Fruit fly (Drosophila melanogaster) whole organism, wandering third instar larva: Measurements from ENCODE around the gene CG6168.

Source experiments
- Abd-B ChIP-seq: fragments of >200 bp; optimal IDR thresholded peaks from 2 replicates; lab custom pipeline; 2017; ENCODE audit warnings: missing biosample characterization, missing genetic modification characterization
- CG32264 ChIP-seq: fragments of 200-800 bp; sonication (Bioruptor generic); optimal IDR thresholded peaks from 2 replicates; lab custom pipeline; 2016; ENCODE audit warnings: missing biosample characterization, missing genetic modification characterization
- CG9705 ChIP-seq: fragments of 200-800 bp; sonication (Bioruptor generic); optimal IDR thresholded peaks from 2 replicates; lab custom pipeline; 2018; ENCODE audit warnings: missing biosample characterization, mild to moderate bottlenecking, missing genetic modification characterization
- CrebA ChIP-seq: fragments of 200-800 bp; sonication (Bioruptor generic); optimal IDR thresholded peaks from 2 replicates; lab custom pipeline; 2016; ENCODE audit warnings: missing biosample characterization, mild to moderate bottlenecking, missing genetic modification characterization, borderline replicate concordance
- Dfd ChIP-seq: fragments of >200 bp; optimal IDR thresholded peaks from 2 replicates; lab custom pipeline; 2017; ENCODE audit warnings: missing biosample characterization, missing genetic modification characterization
- Dif ChIP-seq: fragments of 200-275, 200-300 bp; sonication (Bioruptor generic); optimal IDR thresholded peaks from 2 replicates; lab custom pipeline; 2018; ENCODE audit warnings: missing biosample characterization, missing genetic modification characterization; ENCODE audit not compliant: partially characterized antibody
- GATAd ChIP-seq: sonication (Bioruptor generic); optimal IDR thresholded peaks from 2 replicates; lab custom pipeline; 2016; ENCODE audit warnings: missing biosample characterization, missing genetic modification characterization
- HLH106 ChIP-seq: fragments of 200-800 bp; optimal IDR thresholded peaks from 3 replicates; lab custom pipeline; 2019; ENCODE audit warnings: missing biosample characterization, mild to moderate bottlenecking, missing genetic modification characterization, moderate library complexity
- Hnf4 ChIP-seq: fragments of 200-800 bp; sonication (Bioruptor generic); optimal IDR thresholded peaks from 2 replicates; lab custom pipeline; 2016; ENCODE audit warnings: missing biosample characterization, mild to moderate bottlenecking, missing genetic modification characterization
- Hr78 ChIP-seq: fragments of >200 bp; optimal IDR thresholded peaks from 2 replicates; lab custom pipeline; 2017; ENCODE audit warnings: missing biosample characterization, missing genetic modification characterization
- Hr83 ChIP-seq: fragments of 200-300 bp; sonication (Bioruptor generic); optimal IDR thresholded peaks from 2 replicates; lab custom pipeline; 2016; ENCODE audit warnings: missing biosample characterization, mild to moderate bottlenecking, missing genetic modification characterization, moderate library complexity; ENCODE audit not compliant: poor library complexity, severe bottlenecking
- Jra ChIP-seq: sonication (Bioruptor generic); optimal IDR thresholded peaks from 2 replicates; lab custom pipeline; 2016; ENCODE audit warnings: missing biosample characterization, missing genetic modification characterization
- Mio ChIP-seq: sonication (Bioruptor generic); optimal IDR thresholded peaks from 2 replicates; lab custom pipeline; 2016; ENCODE audit warnings: missing biosample characterization, missing genetic modification characterization
- Myc ChIP-seq: fragments of >200 bp; optimal IDR thresholded peaks from 2 replicates; lab custom pipeline; 2017
- N ChIP-seq: fragments of >200 bp; optimal IDR thresholded peaks from 2 replicates; lab custom pipeline; 2018; ENCODE audit warnings: missing biosample characterization, missing external identifiers, missing genetic modification characterization
- OdsH ChIP-seq: fragments of 200-800 bp; sonication (Bioruptor generic); optimal IDR thresholded peaks from 2 replicates; lab custom pipeline; 2016; ENCODE audit warnings: missing biosample characterization, mild to moderate bottlenecking, missing genetic modification characterization
- Rel ChIP-seq, 2 experiments: fragments of 200-800 bp; sonication (Bioruptor generic) in 1 of 2; optimal IDR thresholded peaks; 2 replicates in 1 of 2; 3 replicates in 1 of 2; lab custom pipeline; 2016 to 2019; ENCODE audit warnings: mild to moderate bottlenecking in 2 of 2, missing biosample characterization in 2 of 2, missing genetic modification characterization in 2 of 2, moderate library complexity in 1 of 2
- Sp1 ChIP-seq: fragments of 200-800 bp; sonication (Bioruptor generic); optimal IDR thresholded peaks from 3 replicates; lab custom pipeline; 2019; ENCODE audit warnings: missing biosample characterization, mild to moderate bottlenecking, missing genetic modification characterization, moderate library complexity
- Vsx2 ChIP-seq: fragments of 200-300, 225-300 bp; sonication (Bioruptor generic); optimal IDR thresholded peaks from 2 replicates; lab custom pipeline; 2018; ENCODE audit warnings: missing biosample characterization, missing genetic modification characterization; ENCODE audit not compliant: partially characterized antibody
- br ChIP-seq: fragments of 200-800 bp; sonication (Bioruptor generic); optimal IDR thresholded peaks from 2 replicates; lab custom pipeline; 2016; ENCODE audit warnings: missing biosample characterization, missing genetic modification characterization
- brk ChIP-seq: fragments of 200-800 bp; sonication (Bioruptor generic); optimal IDR thresholded peaks from 2 replicates; lab custom pipeline; 2016; ENCODE audit warnings: missing biosample characterization, mild to moderate bottlenecking, missing genetic modification characterization
- dl ChIP-seq, 2 experiments: fragments of 175-275, 200-275 bp in 1 of 2; fragments of 200-275 bp in 1 of 2; sonication (Bioruptor generic); optimal IDR thresholded peaks; lab custom pipeline; 2018; ENCODE audit warnings: mild to moderate bottlenecking in 2 of 2, missing biosample characterization in 2 of 2, missing genetic modification characterization in 2 of 2, moderate library complexity in 2 of 2; ENCODE audit not compliant: partially characterized antibody in 2 of 2, insufficient read depth in 1 of 2
- dmrt93B ChIP-seq: fragments of 200-800 bp; sonication (Bioruptor generic); optimal IDR thresholded peaks from 2 replicates; lab custom pipeline; 2018; ENCODE audit warnings: missing biosample characterization, mild to moderate bottlenecking, missing genetic modification characterization
- dsf ChIP-seq: sonication (Bioruptor generic); optimal IDR thresholded peaks from 2 replicates; lab custom pipeline; 2016; ENCODE audit warnings: missing biosample characterization, missing genetic modification characterization, borderline replicate concordance
- ey ChIP-seq: fragments of 200-800 bp; sonication (Bioruptor generic); optimal IDR thresholded peaks from 2 replicates; lab custom pipeline; 2016; ENCODE audit warnings: missing biosample characterization, missing genetic modification characterization
- foxo ChIP-seq, 2 experiments: fragments of 200-800 bp; sonication (Bioruptor generic); optimal IDR thresholded peaks; 2 replicates in 1 of 2; 3 replicates in 1 of 2; lab custom pipeline; 2016 to 2017; ENCODE audit warnings: missing biosample characterization in 2 of 2, missing genetic modification characterization in 2 of 2
- fru ChIP-seq: fragments of 200-800 bp; sonication (Bioruptor generic); optimal IDR thresholded peaks from 3 replicates; lab custom pipeline; 2016; ENCODE audit warnings: missing biosample characterization, mild to moderate bottlenecking, missing genetic modification characterization
- h ChIP-seq: fragments of 200-800 bp; sonication (Bioruptor generic); optimal IDR thresholded peaks from 3 replicates; lab custom pipeline; 2016; ENCODE audit warnings: missing biosample characterization, mild to moderate bottlenecking, missing genetic modification characterization
- jim ChIP-seq: fragments of 175-275, 200-325 bp; sonication (Bioruptor generic); optimal IDR thresholded peaks from 2 replicates; lab custom pipeline; 2016; ENCODE audit warnings: missing biosample characterization, mild to moderate bottlenecking, missing genetic modification characterization
- lola ChIP-seq: fragments of >200 bp; optimal IDR thresholded peaks from 2 replicates; lab custom pipeline; 2017; ENCODE audit warnings: missing biosample characterization, missing genetic modification characterization
- pan ChIP-seq: fragments of >200 bp; optimal IDR thresholded peaks from 2 replicates; lab custom pipeline; 2017
- psq ChIP-seq: fragments of 200-800 bp; sonication (Bioruptor generic); optimal IDR thresholded peaks from 3 replicates; lab custom pipeline; 2017; ENCODE audit warnings: missing biosample characterization, mild to moderate bottlenecking, missing genetic modification characterization, moderate library complexity
- rgr ChIP-seq: fragments of 200-800 bp; sonication (Bioruptor generic); optimal IDR thresholded peaks from 3 replicates; lab custom pipeline; 2016; ENCODE audit warnings: missing biosample characterization, mild to moderate bottlenecking, missing genetic modification characterization
- sage ChIP-seq: fragments of 200-800 bp; sonication (Bioruptor generic); optimal IDR thresholded peaks from 2 replicates; lab custom pipeline; 2016; ENCODE audit warnings: missing biosample characterization, mild to moderate bottlenecking, missing genetic modification characterization
- sv ChIP-seq: fragments of 200-800 bp; sonication (Bioruptor generic); optimal IDR thresholded peaks from 3 replicates; lab custom pipeline; 2016; ENCODE audit warnings: missing biosample characterization, missing genetic modification characterization
- tai ChIP-seq: sonication (Bioruptor generic); optimal IDR thresholded peaks from 2 replicates; lab custom pipeline; 2016; ENCODE audit warnings: missing biosample characterization, missing genetic modification characterization
- usp ChIP-seq: fragments of >200 bp; optimal IDR thresholded peaks from 2 replicates; lab custom pipeline; 2017; ENCODE audit warnings: missing biosample characterization, missing genetic modification characterization
- woc ChIP-seq: sonication (Bioruptor generic); optimal IDR thresholded peaks from 2 replicates; lab custom pipeline; 2016; ENCODE audit warnings: missing biosample characterization, mild to moderate bottlenecking, missing genetic modification characterization

The CG6168 gene

dm6 chr3L:11323896-11324278 lies 2.4 kb upstream of the CG6168 start:
- TF ChIP-seq pan (lab: Kevin White, UChicago) (peak; percentile 64), fru (GFP tag; lab: Kevin White, UChicago) (no peak), N (GFP tag; lab: Kevin White, UChicago) (no peak)

- TF ChIP-seq Hr83 (GFP tag; lab: Kevin White, UChicago): no peak
- TF ChIP-seq N (GFP tag; lab: Kevin White, UChicago): no peak
- no peak for TF ChIP-seq foxo (GFP tag; optimal IDR thresholded peaks at IDR 0.05; lab: Kevin White, UChicago)
- TF ChIP-seq CG32264 (GFP tag; lab: Kevin White, UChicago): no peak
- peak; percentile 39 for TF ChIP-seq woc (GFP tag; lab: Kevin White, UChicago)
- TF ChIP-seq CG9705 (GFP tag; lab: Kevin White, UChicago): no peak
- no peak for TF ChIP-seq Rel (GFP tag; optimal IDR thresholded peaks at IDR 0.05; lab: Kevin White, UChicago)
- TF ChIP-seq Rel (tag; optimal IDR thresholded peaks at IDR 0.05; lab: Kevin White, UChicago): peak; percentile 45
- TF ChIP-seq Sp1 (GFP tag; lab: Kevin White, UChicago): no peak
- TF ChIP-seq h (GFP tag; lab: Kevin White, UChicago): no peak
- no peak for TF ChIP-seq fru (GFP tag; lab: Kevin White, UChicago)
- TF ChIP-seq dmrt93B (GFP tag; lab: Kevin White, UChicago): no peak
- no peak for TF ChIP-seq Vsx2
- TF ChIP-seq, all 38 proteins: peak for 2
These were observed 1.8 kb upstream of the CG6168 start for dm6 chr3L:11323221-11323895.

dm6 chr3L:11322148-11323093 lies 902 bp upstream of the CG6168 start:
- no peak for TF ChIP-seq tai (GFP tag; lab: Kevin White, UChicago)
- TF ChIP-seq Jra (GFP tag; lab: Kevin White, UChicago): no peak
- no peak for TF ChIP-seq N (GFP tag; lab: Kevin White, UChicago)
- TF ChIP-seq dsf (GFP tag; lab: Kevin White, UChicago): no peak
- peak; percentile 58 for TF ChIP-seq psq
- peak; percentile 42 for TF ChIP-seq rgr
- peak; percentile 58 for TF ChIP-seq br (GFP tag; lab: Kevin White, UChicago)
- TF ChIP-seq Rel (GFP tag; optimal IDR thresholded peaks at IDR 0.05; lab: Kevin White, UChicago): no peak
- no peak for TF ChIP-seq Rel (tag; optimal IDR thresholded peaks at IDR 0.05; lab: Kevin White, UChicago)
- TF ChIP-seq pan (lab: Kevin White, UChicago): no peak
- peak in 1 of 2 experiments; percentile 61 for TF ChIP-seq foxo (GFP tag; optimal IDR thresholded peaks at IDR 0.05; lab: Kevin White, UChicago)
- peak; percentile 2 for TF ChIP-seq sv (GFP tag; lab: Kevin White, UChicago)
- TF ChIP-seq Mio (GFP tag; lab: Kevin White, UChicago): no peak
- TF ChIP-seq Myc: no peak
- peak; percentile 68 for TF ChIP-seq h (GFP tag; lab: Kevin White, UChicago)
- TF ChIP-seq Dif (GFP tag; lab: Kevin White, UChicago): no peak
- no peak for TF ChIP-seq jim (GFP tag; lab: Kevin White, UChicago)
- no peak for TF ChIP-seq Abd-B
- no peak for TF ChIP-seq Dfd (GFP tag; lab: Kevin White, UChicago)
- TF ChIP-seq Hnf4: no peak
- TF ChIP-seq CG32264 (GFP tag; lab: Kevin White, UChicago): peak; percentile 35
- TF ChIP-seq dmrt93B (GFP tag; lab: Kevin White, UChicago): peak; percentile 36
- peak; percentile 30 for TF ChIP-seq HLH106 (tag; lab: Kevin White, UChicago)
- peak; percentile 12 for TF ChIP-seq woc (GFP tag; lab: Kevin White, UChicago)
- no peak for TF ChIP-seq Hr83 (GFP tag; lab: Kevin White, UChicago)
- no peak for TF ChIP-seq GATAd (GFP tag; lab: Kevin White, UChicago)
- no peak for TF ChIP-seq Vsx2
- TF ChIP-seq fru (GFP tag; lab: Kevin White, UChicago): peak; percentile 77
- no peak for TF ChIP-seq dl (GFP tag; optimal IDR thresholded peaks at IDR 0.05; lab: Kevin White, UChicago; ENCODE audit: insufficient read depth in 1 of 2, partially characterized antibody in 2 of 2)
- TF ChIP-seq Sp1 (GFP tag; lab: Kevin White, UChicago): peak; percentile 52
- TF ChIP-seq Hr78 (GFP tag; lab: Kevin White, UChicago): no peak
- peak; percentile 70 for TF ChIP-seq ey (GFP tag; lab: Kevin White, UChicago)
- no peak for TF ChIP-seq usp
- TF ChIP-seq CG9705 (GFP tag; lab: Kevin White, UChicago): no peak
- TF ChIP-seq sage: peak; percentile 14
- TF ChIP-seq CrebA (GFP tag; lab: Kevin White, UChicago): no peak
- no peak for TF ChIP-seq lola (GFP tag; lab: Kevin White, UChicago)
- TF ChIP-seq OdsH: peak; percentile 59
- no peak for TF ChIP-seq brk
- TF ChIP-seq, all 38 proteins: peak for 15
